Fruit fly (Drosophila melanogaster): ENCODE data around the gene LKRSDH.

The LKRSDH gene

DNA sequence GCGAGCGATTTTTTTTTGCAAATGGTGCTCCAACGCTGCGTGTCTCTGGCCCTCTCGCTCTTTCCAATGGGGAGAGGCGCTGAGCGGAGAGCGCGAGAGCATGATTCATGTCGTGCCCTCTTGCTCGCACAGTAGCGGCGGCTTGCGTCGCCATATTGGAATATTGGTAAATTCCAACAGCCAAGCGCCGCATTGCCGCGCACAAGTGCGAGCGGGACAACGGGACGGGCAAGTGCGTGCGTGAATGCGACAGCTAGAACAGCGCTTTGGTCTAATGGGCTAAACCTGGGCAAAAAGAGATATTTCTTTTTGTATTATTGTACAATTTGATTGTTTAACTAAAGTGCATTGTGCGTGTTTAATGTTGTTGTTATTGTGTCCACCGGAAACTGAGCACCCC is 32.5 kb upstream of the LKRSDH start (continued):
- TF ChIP-seq CG2678 (tag; optimal IDR thresholded peaks at IDR 0.05) (peak; percentile 14), CG18011 (GFP tag; optimal IDR thresholded peaks at IDR 0.05) (no peak), bcd (GFP tag; optimal IDR thresholded peaks at IDR 0.05) (peak; percentile 33), az2 (GFP tag; optimal IDR thresholded peaks at IDR 0.05) (no peak), vvl (GFP tag; IDR thresholded peaks at IDR 0.05) (peak; percentile 35; the same call in 1 of the 2 replicates), sisA (GFP tag; IDR thresholded peaks at IDR 0.05) (no peak), CG34224 (GFP tag; IDR thresholded peaks at IDR 0.05; ENCODE audit: partially characterized antibody) (0 out of 3 replicates have a peak, but pooled peaks have one; percentile 35), CG11398 (GFP tag; optimal IDR thresholded peaks at IDR 0.05) (no peak), Max (GFP tag; optimal IDR thresholded peaks at IDR 0.05) (peak; percentile 29), Poxn (GFP tag; IDR thresholded peaks at IDR 0.05) (no peak), PHDP (tag; optimal IDR thresholded peaks at IDR 0.05) (no peak), CG7745 (tag; optimal IDR thresholded peaks at IDR 0.05) (no peak), CG8359 (GFP tag; optimal IDR thresholded peaks at IDR 0.05; ENCODE audit: borderline replicate concordance) (no peak), CG8478 (optimal IDR thresholded peaks at IDR 0.05) (peak; percentile 99), CG16815 (GFP tag; optimal IDR thresholded peaks at IDR 0.05) (no peak), pnt (GFP tag; optimal IDR thresholded peaks at IDR 0.05) (no peak), so (GFP tag; IDR thresholded peaks at IDR 0.05) (no peak), Ptx1 (GFP tag; IDR thresholded peaks at IDR 0.05) (no peak), CG16813 (GFP tag; IDR thresholded peaks at IDR 0.05; ENCODE audit: partially characterized antibody) (peak; percentile 56; the same call in 1 of the 3 replicates), Tbp (GFP tag; optimal IDR thresholded peaks at IDR 0.05) (no peak), Myb (GFP tag; optimal IDR thresholded peaks at IDR 0.05) (no peak), yki (optimal IDR thresholded peaks at IDR 0.05) (peak; percentile 27), disco-r (GFP tag; optimal IDR thresholded peaks at IDR 0.05) (peak; percentile 26), unc-4 (GFP tag; IDR thresholded peaks at IDR 0.05; ENCODE audit: partially characterized antibody) (no peak), MESR4 (GFP tag; optimal IDR thresholded peaks at IDR 0.05) (peak; percentile 13), CG10979 (tag; optimal IDR thresholded peaks at IDR 0.05) (no peak), Hr39 (optimal IDR thresholded peaks at IDR 0.05) (no peak), CG15073 (GFP tag; optimal IDR thresholded peaks at IDR 0.05) (no peak), corto (GFP tag; optimal IDR thresholded peaks at IDR 0.05) (no peak), CG10366 (GFP tag; IDR thresholded peaks at IDR 0.05) (no peak), dan (GFP tag; IDR thresholded peaks at IDR 0.05) (no peak), HmgZ (tag; optimal IDR thresholded peaks at IDR 0.05) (peak; percentile 79), Hsf (GFP tag; optimal IDR thresholded peaks at IDR 0.05) (no peak), Dp (GFP tag; optimal IDR thresholded peaks at IDR 0.05) (no peak), CG13287 (GFP tag; IDR thresholded peaks at IDR 0.05; ENCODE audit: partially characterized antibody) (peak; percentile 16; the same call in 1 of the 2 replicates), sna (GFP tag; IDR thresholded peaks at IDR 0.05; ENCODE audit: partially characterized antibody) (no peak), pfk (GFP tag; optimal IDR thresholded peaks at IDR 0.05) (peak; percentile 3), scrt (GFP tag; optimal IDR thresholded peaks at IDR 0.05) (peak; percentile 55), twi (tag; optimal IDR thresholded peaks at IDR 0.05) (peak; percentile 53), cad (GFP tag; optimal IDR thresholded peaks at IDR 0.05) (no peak), Hr78 (GFP tag; optimal IDR thresholded peaks at IDR 0.05) (no peak), CG11093 (GFP tag; IDR thresholded peaks at IDR 0.05) (no peak), jumu (GFP tag; optimal IDR thresholded peaks at IDR 0.05) (peak; percentile 31), Sry-β (GFP tag; optimal IDR thresholded peaks at IDR 0.05) (no peak), Dfd (GFP tag; optimal IDR thresholded peaks at IDR 0.05) (no peak), CG3407 (GFP tag; optimal IDR thresholded peaks at IDR 0.05) (no peak), tio (GFP tag; optimal IDR thresholded peaks at IDR 0.05) (no peak), seq (GFP tag; IDR thresholded peaks at IDR 0.05) (no peak), CG3065 (GFP tag; optimal IDR thresholded peaks at IDR 0.05) (no peak), CHES-1-like (GFP tag; optimal IDR thresholded peaks at IDR 0.05) (no peak), nerfin-1 (tag; optimal IDR thresholded peaks at IDR 0.05) (peak; percentile 100), Rx (GFP tag; IDR thresholded peaks at IDR 0.05) (no peak)
